Fruit fly (Drosophila melanogaster): ENCODE measurements around the gene dl.

The dl gene

DNA sequence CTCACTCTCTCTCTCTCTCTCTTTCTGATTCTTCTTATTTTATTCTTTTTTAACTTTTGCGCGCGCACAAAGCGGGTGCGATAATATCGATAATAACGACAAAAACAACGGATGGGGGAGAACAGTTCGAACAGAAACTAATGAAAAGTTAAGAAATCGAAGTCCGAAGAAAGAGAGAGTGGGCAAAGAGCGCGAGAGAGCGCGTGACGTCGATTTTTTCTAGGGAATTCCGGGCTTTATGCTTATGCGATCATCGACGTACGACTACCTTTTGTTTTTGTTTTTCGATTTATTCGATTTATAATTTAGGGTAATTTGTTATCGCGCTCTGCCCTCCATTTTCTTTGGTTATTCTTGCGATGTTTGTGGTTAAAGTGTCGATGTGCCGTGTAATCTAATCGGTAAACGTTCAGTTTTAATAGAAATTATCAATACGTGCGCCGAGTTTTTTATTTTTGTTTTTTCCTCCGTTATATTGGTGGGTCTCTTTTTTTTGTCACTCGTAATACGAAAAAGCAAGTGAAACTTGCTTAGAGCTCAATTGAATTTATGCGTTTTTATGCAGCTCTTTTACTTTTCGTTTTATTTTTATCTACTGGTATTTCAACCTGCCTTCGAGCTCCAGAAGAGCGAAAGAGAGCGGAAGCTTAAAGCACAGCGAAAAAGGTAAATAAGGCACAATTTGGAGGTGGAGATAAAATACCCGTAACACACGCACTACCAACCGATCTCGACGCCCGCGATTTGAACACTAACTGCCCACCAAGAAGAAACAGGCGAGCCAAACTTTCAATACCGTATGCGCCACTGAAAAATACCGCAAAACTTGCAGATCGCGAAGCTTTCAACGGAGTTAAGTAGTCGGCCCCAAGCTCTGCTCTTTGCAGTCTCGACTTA, at the start of gene dl (continued):
- TF ChIP-seq CG10654 (GFP tag; optimal IDR thresholded peaks at IDR 0.05), result no peak
- TF ChIP-seq sd (tag; optimal IDR thresholded peaks at IDR 0.05), result peak; percentile 68
- no peak for TF ChIP-seq CG10565 (GFP tag; optimal IDR thresholded peaks at IDR 0.05)
- no peak for TF ChIP-seq CG11695 (GFP tag; IDR thresholded peaks at IDR 0.05)
- peak; percentile 40 for TF ChIP-seq lab (GFP tag; optimal IDR thresholded peaks at IDR 0.05)
- TF ChIP-seq lmd (GFP tag; IDR thresholded peaks at IDR 0.05), result no peak
- TF ChIP-seq CG7372 (GFP tag; IDR thresholded peaks at IDR 0.05), result no peak
- no peak for TF ChIP-seq klu (GFP tag; IDR thresholded peaks at IDR 0.05)
- TF ChIP-seq BtbVII (GFP tag; optimal IDR thresholded peaks at IDR 0.05), result no peak
- TF ChIP-seq NfI (GFP tag; optimal IDR thresholded peaks at IDR 0.05), result no peak
- TF ChIP-seq dmrt11E (tag; optimal IDR thresholded peaks at IDR 0.05), result no peak
- no peak for TF ChIP-seq dmrt99B (tag; optimal IDR thresholded peaks at IDR 0.05)
- no peak for TF ChIP-seq wor (GFP tag; IDR thresholded peaks at IDR 0.05)
- peak; percentile 5 for TF ChIP-seq repo (GFP tag; optimal IDR thresholded peaks at IDR 0.05)
- no peak for TF ChIP-seq Rx (GFP tag; IDR thresholded peaks at IDR 0.05)
- TF ChIP-seq CHES-1-like (GFP tag; optimal IDR thresholded peaks at IDR 0.05), result no peak
- TF ChIP-seq CG8281 (tag; optimal IDR thresholded peaks at IDR 0.05), result no peak
- no peak for TF ChIP-seq CG7839 (tag; optimal IDR thresholded peaks at IDR 0.05)
- TF ChIP-seq CG31441 (GFP tag; IDR thresholded peaks at IDR 0.05), result no peak
- no peak for TF ChIP-seq NC2α (GFP tag; optimal IDR thresholded peaks at IDR 0.05)
- TF ChIP-seq CG3281 (GFP tag; optimal IDR thresholded peaks at IDR 0.05), result no peak
- TF ChIP-seq Side (GFP tag; optimal IDR thresholded peaks at IDR 0.05), result no peak
- no peak for TF ChIP-seq NK7.1 (GFP tag; optimal IDR thresholded peaks at IDR 0.05)
- peak; percentile 11; the same call in 1 of the 3 replicates for TF ChIP-seq Dbx (GFP tag; IDR thresholded peaks at IDR 0.05)
- TF ChIP-seq CG9609 (GFP tag; optimal IDR thresholded peaks at IDR 0.05), result no peak
- peak in 1 of 2 experiments; percentile 83 for TF ChIP-seq eve (GFP tag; optimal IDR thresholded peaks at IDR 0.05)
- TF ChIP-seq cad (GFP tag; optimal IDR thresholded peaks at IDR 0.05), result no peak
- no peak for TF ChIP-seq tup (GFP tag; optimal IDR thresholded peaks at IDR 0.05)
- no peak for TF ChIP-seq ase (GFP tag; IDR thresholded peaks at IDR 0.05)
- TF ChIP-seq CG14014 (GFP tag; IDR thresholded peaks at IDR 0.05), result no peak
- peak; percentile 35; the same call in 1 of the 2 replicates for TF ChIP-seq Scr (GFP tag; IDR thresholded peaks at IDR 0.05; ENCODE audit: partially characterized antibody)
- no peak for TF ChIP-seq da (GFP tag; optimal IDR thresholded peaks at IDR 0.05)
- TF ChIP-seq CG33213 (GFP tag; optimal IDR thresholded peaks at IDR 0.05), result no peak
- no peak for TF ChIP-seq CG7963 (GFP tag; IDR thresholded peaks at IDR 0.05; ENCODE audit: partially characterized antibody)
- TF ChIP-seq hkb (optimal IDR thresholded peaks at IDR 0.05), result no peak
- TF ChIP-seq hkb (GFP tag; IDR thresholded peaks at IDR 0.05), result peak; percentile 9; the same call in 1 of the 2 replicates
- no peak for TF ChIP-seq ham (GFP tag; IDR thresholded peaks at IDR 0.05)
- peak; percentile 84 for TF ChIP-seq D19B (GFP tag; optimal IDR thresholded peaks at IDR 0.05)
- no peak for TF ChIP-seq z (GFP tag; IDR thresholded peaks at IDR 0.05)
- TF ChIP-seq Awh (GFP tag; IDR thresholded peaks at IDR 0.05), result 0 out of 2 replicates have a peak, but pooled peaks have one; percentile 7
- no peak for TF ChIP-seq luna (GFP tag; optimal IDR thresholded peaks at IDR 0.05)
- TF ChIP-seq ac (GFP tag; optimal IDR thresholded peaks at IDR 0.05), result no peak
- TF ChIP-seq CG5953 (GFP tag; IDR thresholded peaks at IDR 0.05), result no peak
- TF ChIP-seq TFAM (GFP tag; optimal IDR thresholded peaks at IDR 0.05), result no peak
- peak; percentile 66 to 83 for TF ChIP-seq Trl (optimal IDR thresholded peaks at IDR 0.05)
- TF ChIP-seq Trl (GFP tag; optimal IDR thresholded peaks at IDR 0.05), result no peak
- TF ChIP-seq CG18764 (GFP tag; optimal IDR thresholded peaks at IDR 0.05), result no peak
- TF ChIP-seq CG10209 (GFP tag; optimal IDR thresholded peaks at IDR 0.05), result no peak
- no peak for TF ChIP-seq unpg (GFP tag; optimal IDR thresholded peaks at IDR 0.05)
- TF ChIP-seq Dad (GFP tag; optimal IDR thresholded peaks at IDR 0.05), result no peak
- TF ChIP-seq Gug (GFP tag; IDR thresholded peaks at IDR 0.05), result no peak
